Fruit fly (Drosophila melanogaster): Measurements from ENCODE around the gene CG42586.

DNA sequence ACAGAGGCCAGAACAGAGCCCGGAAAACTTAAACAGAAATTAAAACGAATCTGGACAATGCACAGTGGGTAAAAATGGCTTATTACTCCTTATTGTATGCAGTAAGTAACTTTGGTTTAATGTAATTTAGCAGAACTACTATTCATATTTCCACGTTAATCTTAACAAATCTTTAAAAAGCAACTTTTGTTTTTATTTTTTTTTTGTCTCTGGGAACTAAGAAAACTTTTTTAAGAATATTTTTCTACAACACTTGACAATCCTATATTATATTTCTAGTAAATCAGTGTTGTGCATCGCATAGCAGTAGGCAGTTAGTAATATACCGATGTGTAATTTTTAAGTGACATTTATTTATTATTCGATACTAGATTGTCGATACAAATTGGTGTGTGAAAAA, 24.0 kb upstream of the CG42586 start, which contains the start of gene CG4701:
- TF ChIP-seq usp (GFP tag; optimal IDR thresholded peaks at IDR 0.05) (no peak), psq (optimal IDR thresholded peaks at IDR 0.05) (no peak), pan (optimal IDR thresholded peaks at IDR 0.05) (no peak), CG8478 (optimal IDR thresholded peaks at IDR 0.05) (no peak), Dll (optimal IDR thresholded peaks at IDR 0.05) (no peak)
